In genomic region chr3L:21363926-21364537, dm6 we compare ENCODE assay signal across 4 fruit fly cellular contexts.
TF ChIP-seq lines count a peak whose summit lies in the region.

No protein-coding gene starts in this region.

- TF ChIP-seq CTCF in whole organism, embryonic (GFP tag; optimal IDR thresholded peaks at IDR 0.05; lab: Kevin White, UChicago) = no peak

TF ChIP-seq in whole organism, adult, 20 proteins besides CTCF, POLR2A, EP300 and RAD21:
- peak; percentile 94 for TF ChIP-seq tj (GFP tag; optimal IDR thresholded peaks at IDR 0.05; lab: Kevin White, UChicago)
- peak; percentile 75 for TF ChIP-seq kay (GFP tag; lab: Kevin White, UChicago; ENCODE audit: borderline replicate concordance)
- no peak for TF ChIP-seq CG1620 (GFP tag; optimal IDR thresholded peaks at IDR 0.05; lab: Kevin White, UChicago)
- TF ChIP-seq Hr96 (GFP tag; optimal IDR thresholded peaks at IDR 0.05; lab: Kevin White, UChicago) = no peak
- peak; percentile 24 for TF ChIP-seq CG14711 (tag; optimal IDR thresholded peaks at IDR 0.05; lab: Kevin White, UChicago)
- TF ChIP-seq CG11617 (GFP tag; optimal IDR thresholded peaks at IDR 0.05; lab: Kevin White, UChicago) = no peak
- TF ChIP-seq CG12768 (GFP tag; optimal IDR thresholded peaks at IDR 0.05; lab: Kevin White, UChicago) = no peak
- TF ChIP-seq Mnt (GFP tag; optimal IDR thresholded peaks at IDR 0.05; lab: Kevin White, UChicago) = no peak
- no peak for TF ChIP-seq CG5204 (GFP tag; optimal IDR thresholded peaks at IDR 0.05; lab: Kevin White, UChicago)
- no peak for TF ChIP-seq Clk (GFP tag; optimal IDR thresholded peaks at IDR 0.05; lab: Kevin White, UChicago)
- no peak for TF ChIP-seq cnc (optimal IDR thresholded peaks at IDR 0.05; lab: Kevin White, UChicago)
- peak; percentile 39 for TF ChIP-seq pad (GFP tag; optimal IDR thresholded peaks at IDR 0.05; lab: Kevin White, UChicago)
- no peak for TF ChIP-seq toe (GFP tag; optimal IDR thresholded peaks at IDR 0.05; lab: Kevin White, UChicago)
- TF ChIP-seq bab1 (GFP tag; optimal IDR thresholded peaks at IDR 0.05; lab: Kevin White, UChicago) = peak; percentile 44

TF ChIP-seq in whole organism, embryonic, 481 proteins besides CTCF, POLR2A, EP300 and RAD21 (continues in another document):
- no peak for TF ChIP-seq CG7786 (GFP tag; optimal IDR thresholded peaks at IDR 0.05; lab: Kevin White, UChicago)
- TF ChIP-seq Vsx1 (GFP tag; optimal IDR thresholded peaks at IDR 0.05; lab: Kevin White, UChicago) = no peak
- no peak for TF ChIP-seq h (optimal IDR thresholded peaks at IDR 0.05; lab: Kevin White, UChicago)
- no peak for TF ChIP-seq Sin3A (optimal IDR thresholded peaks at IDR 0.05; lab: Kevin White, UChicago)
- no peak for TF ChIP-seq CG3995 (GFP tag; optimal IDR thresholded peaks at IDR 0.05; lab: Kevin White, UChicago)
- no peak for TF ChIP-seq pan (optimal IDR thresholded peaks at IDR 0.05; lab: Kevin White, UChicago)
- TF ChIP-seq pan (GFP tag; optimal IDR thresholded peaks at IDR 0.05 in 1 of 2, IDR thresholded peaks at IDR 0.05 in 1 of 2) = no peak
- no peak for TF ChIP-seq Mes4 (GFP tag; optimal IDR thresholded peaks at IDR 0.05; lab: Kevin White, UChicago)
- TF ChIP-seq CoRest (tag; optimal IDR thresholded peaks at IDR 0.05; lab: Kevin White, UChicago) = no peak
- TF ChIP-seq Ada2b (GFP tag; IDR thresholded peaks at IDR 0.05; lab: Robert Waterston, UW) = no peak
- TF ChIP-seq Drgx (GFP tag; IDR thresholded peaks at IDR 0.05; lab: Robert Waterston, UW) = peak; percentile 92
- TF ChIP-seq Kr (GFP tag; optimal IDR thresholded peaks at IDR 0.05; lab: Kevin White, UChicago) = no peak
- no peak for TF ChIP-seq cas (GFP tag; IDR thresholded peaks at IDR 0.05; lab: Robert Waterston, UW)
- TF ChIP-seq CG11093 (GFP tag; IDR thresholded peaks at IDR 0.05; lab: Robert Waterston, UW) = peak; percentile 41; the same call in 1 of the 3 replicates
- no peak for TF ChIP-seq rib (GFP tag; IDR thresholded peaks at IDR 0.05; lab: Robert Waterston, UW)
- no peak for TF ChIP-seq Lpt (GFP tag; optimal IDR thresholded peaks at IDR 0.05; lab: Kevin White, UChicago)
- TF ChIP-seq ase (GFP tag; IDR thresholded peaks at IDR 0.05; lab: Robert Waterston, UW) = 0 out of 3 replicates have a peak, but pooled peaks have one; percentile 7
- TF ChIP-seq CG12391 (tag; optimal IDR thresholded peaks at IDR 0.05; lab: Kevin White, UChicago) = no peak
- TF ChIP-seq Bteb2 (GFP tag; optimal IDR thresholded peaks at IDR 0.05; lab: Kevin White, UChicago) = no peak
- no peak for TF ChIP-seq CG14667 (GFP tag; IDR thresholded peaks at IDR 0.05; lab: Robert Waterston, UW)
- TF ChIP-seq Hsf (GFP tag; optimal IDR thresholded peaks at IDR 0.05; lab: Kevin White, UChicago) = no peak
- no peak for TF ChIP-seq insv (GFP tag; optimal IDR thresholded peaks at IDR 0.05; lab: Kevin White, UChicago)
- 0 out of 2 replicates have a peak, but pooled peaks have one; percentile 6 for TF ChIP-seq sim (GFP tag; IDR thresholded peaks at IDR 0.05; lab: Robert Waterston, UW)
- no peak for TF ChIP-seq lilli (GFP tag; optimal IDR thresholded peaks at IDR 0.05; lab: Kevin White, UChicago)
- no peak for TF ChIP-seq zf30C (GFP tag; optimal IDR thresholded peaks at IDR 0.05; lab: Kevin White, UChicago)
- TF ChIP-seq gce (GFP tag; IDR thresholded peaks at IDR 0.05; lab: Robert Waterston, UW) = peak; percentile 7; the same call in 1 of the 3 replicates

TF ChIP-seq in whole organism, prepupa, 60 proteins besides CTCF, POLR2A, EP300 and RAD21:
- TF ChIP-seq Eip78C (GFP tag; lab: Kevin White, UChicago) (peak; percentile 54), achi (GFP tag; optimal IDR thresholded peaks at IDR 0.05; lab: Kevin White, UChicago) (peak; percentile 11), Lpt (GFP tag; optimal IDR thresholded peaks at IDR 0.05; lab: Kevin White, UChicago) (peak; percentile 82), eg (GFP tag; IDR thresholded peaks at IDR 0.05; lab: Robert Waterston, UW) (peak; percentile 85), Gug (GFP tag; IDR thresholded peaks at IDR 0.05; lab: Robert Waterston, UW) (peak; percentile 85), CG32006 (GFP tag; optimal IDR thresholded peaks at IDR 0.05; lab: Kevin White, UChicago) (peak; percentile 56), CG6276 (GFP tag; optimal IDR thresholded peaks at IDR 0.05; lab: Kevin White, UChicago) (peak; percentile 35), CG10669 (GFP tag; optimal IDR thresholded peaks at IDR 0.05; lab: Kevin White, UChicago) (peak; percentile 6), dsx (GFP tag; optimal IDR thresholded peaks at IDR 0.05; lab: Kevin White, UChicago; ENCODE audit: poor library complexity, severe bottlenecking) (no peak), esn (GFP tag; optimal IDR thresholded peaks at IDR 0.05; lab: Kevin White, UChicago) (no peak), OdsH (GFP tag; optimal IDR thresholded peaks at IDR 0.05; lab: Kevin White, UChicago) (peak; percentile 11), CG8119 (GFP tag; IDR thresholded peaks at IDR 0.05; lab: Robert Waterston, UW) (no peak), CG6854 (GFP tag; optimal IDR thresholded peaks at IDR 0.05; lab: Kevin White, UChicago) (no peak), spab (GFP tag; optimal IDR thresholded peaks at IDR 0.05; lab: Kevin White, UChicago) (peak; percentile 44), Eip75B (GFP tag; optimal IDR thresholded peaks at IDR 0.05; lab: Kevin White, UChicago) (peak; percentile 1), CG11294 (GFP tag; IDR thresholded peaks at IDR 0.05; lab: Robert Waterston, UW) (peak; percentile 71; the same call in 1 of the 2 replicates), pdm3 (GFP tag; optimal IDR thresholded peaks at IDR 0.05; lab: Kevin White, UChicago) (peak; percentile 29), net (GFP tag; optimal IDR thresholded peaks at IDR 0.05; lab: Kevin White, UChicago) (peak; percentile 12), Hr4 (GFP tag; optimal IDR thresholded peaks at IDR 0.05; lab: Kevin White, UChicago) (peak; percentile 70), acj6 (GFP tag; optimal IDR thresholded peaks at IDR 0.05; lab: Kevin White, UChicago) (peak; percentile 11)

TF ChIP-seq in whole organism, pupa, 21 proteins besides CTCF, POLR2A, EP300 and RAD21:
- TF ChIP-seq CG12605 (GFP tag; IDR thresholded peaks at IDR 0.05; lab: Robert Waterston, UW) (no peak; the same call in 1 of the 2 replicates), Ets98B (GFP tag; IDR thresholded peaks at IDR 0.05; lab: Robert Waterston, UW) (peak; percentile 83; the same call in 1 of the 2 replicates), CG32121 (GFP tag; IDR thresholded peaks at IDR 0.05; lab: Robert Waterston, UW) (peak; percentile 79), CG9948 (tag; optimal IDR thresholded peaks at IDR 0.05; lab: Kevin White, UChicago) (no peak), CG13204 (GFP tag; optimal IDR thresholded peaks at IDR 0.05; lab: Kevin White, UChicago) (no peak), Snoo (tag; optimal IDR thresholded peaks at IDR 0.05; lab: Kevin White, UChicago) (no peak), rn (GFP tag; IDR thresholded peaks at IDR 0.05; lab: Robert Waterston, UW) (peak; percentile 55), CG17806 (tag; optimal IDR thresholded peaks at IDR 0.05; lab: Kevin White, UChicago) (no peak), CG8159 (tag; optimal IDR thresholded peaks at IDR 0.05; lab: Kevin White, UChicago) (no peak), CG4496 (GFP tag; IDR thresholded peaks at IDR 0.05; lab: Robert Waterston, UW) (peak; percentile 86), CG15710 (tag; optimal IDR thresholded peaks at IDR 0.05; lab: Kevin White, UChicago) (no peak), gl (tag; optimal IDR thresholded peaks at IDR 0.05; lab: Kevin White, UChicago) (no peak), CG10348 (GFP tag; IDR thresholded peaks at IDR 0.05; lab: Robert Waterston, UW) (no peak), fd96Ca (GFP tag; IDR thresholded peaks at IDR 0.05; lab: Robert Waterston, UW) (peak; percentile 84), Pif1B (GFP tag; optimal IDR thresholded peaks at IDR 0.05; lab: Kevin White, UChicago) (peak; percentile 33), CG34367 (tag; optimal IDR thresholded peaks at IDR 0.05; lab: Kevin White, UChicago) (no peak), D1 (tag; optimal IDR thresholded peaks at IDR 0.05; lab: Kevin White, UChicago) (peak; percentile 20), CG14655 (GFP tag; optimal IDR thresholded peaks at IDR 0.05; lab: Kevin White, UChicago) (peak; percentile 8), CG8301 (tag; optimal IDR thresholded peaks at IDR 0.05; lab: Kevin White, UChicago) (no peak), Pif1A (GFP tag; optimal IDR thresholded peaks at IDR 0.05; lab: Kevin White, UChicago) (peak; percentile 83), EcR (GFP tag; optimal IDR thresholded peaks at IDR 0.05; lab: Kevin White, UChicago) (no peak)
